Fruit fly (Drosophila melanogaster): Measurements from ENCODE around the gene CG3402.

The CG3402 gene

DNA sequence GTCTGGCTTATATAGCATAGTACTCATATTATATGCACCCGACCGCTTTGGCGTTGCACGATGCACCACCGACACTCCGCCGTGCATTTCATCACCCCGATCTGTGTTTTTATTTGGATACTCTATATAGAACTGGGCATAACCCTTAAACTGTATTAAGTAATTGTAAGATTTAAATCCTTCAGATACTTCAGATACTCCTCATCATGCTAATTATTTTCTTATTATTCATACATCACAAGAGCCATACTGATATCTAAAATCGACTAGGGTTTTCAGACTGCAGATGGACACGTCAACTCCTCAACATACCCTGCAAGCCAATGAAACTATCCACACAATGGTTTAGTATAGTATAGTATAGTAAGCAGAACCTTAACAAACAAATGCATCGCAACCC lies 29.1 kb downstream of the CG3402 start (continued):
- TF ChIP-seq Hr78 (GFP tag; optimal IDR thresholded peaks at IDR 0.05) = no peak
- no peak for TF ChIP-seq CG1024 (GFP tag; IDR thresholded peaks at IDR 0.05)
- TF ChIP-seq mld (GFP tag; IDR thresholded peaks at IDR 0.05; ENCODE audit: partially characterized antibody) = no peak
- peak; percentile 2 for TF ChIP-seq CG8388 (GFP tag; optimal IDR thresholded peaks at IDR 0.05)
- TF ChIP-seq lmd (GFP tag; IDR thresholded peaks at IDR 0.05) = peak; percentile 42; the same call in 1 of the 2 replicates
- no peak for TF ChIP-seq E2f2 (GFP tag; IDR thresholded peaks at IDR 0.05)
- TF ChIP-seq CG6654 (GFP tag; optimal IDR thresholded peaks at IDR 0.05) = no peak
- TF ChIP-seq CG30431 (GFP tag; optimal IDR thresholded peaks at IDR 0.05) = no peak
- no peak for TF ChIP-seq exex (tag; optimal IDR thresholded peaks at IDR 0.05)
- TF ChIP-seq Nf-YB (GFP tag; optimal IDR thresholded peaks at IDR 0.05) = no peak
- no peak for TF ChIP-seq CG9932 (GFP tag; IDR thresholded peaks at IDR 0.05)
- TF ChIP-seq CG15696 (tag; optimal IDR thresholded peaks at IDR 0.05) = no peak
- no peak for TF ChIP-seq CG30403 (GFP tag; optimal IDR thresholded peaks at IDR 0.05)
- TF ChIP-seq ssp (GFP tag; IDR thresholded peaks at IDR 0.05) = peak; percentile 28
- no peak for TF ChIP-seq amos (GFP tag; IDR thresholded peaks at IDR 0.05; ENCODE audit: partially characterized antibody)
- no peak for TF ChIP-seq mam (GFP tag; optimal IDR thresholded peaks at IDR 0.05)
- no peak for TF ChIP-seq hb (GFP tag; IDR thresholded peaks at IDR 0.05; ENCODE audit: partially characterized antibody)
- no peak for TF ChIP-seq CG14050 (GFP tag; IDR thresholded peaks at IDR 0.05)
- no peak for TF ChIP-seq Dip3 (GFP tag; optimal IDR thresholded peaks at IDR 0.05)
- TF ChIP-seq CG31365 (tag; optimal IDR thresholded peaks at IDR 0.05) = no peak
- TF ChIP-seq Hsf (GFP tag; optimal IDR thresholded peaks at IDR 0.05) = no peak
- TF ChIP-seq hth (optimal IDR thresholded peaks at IDR 0.05) = no peak
- TF ChIP-seq sens (GFP tag) = peak; percentile 92
- no peak for TF ChIP-seq CG12219 (GFP tag; optimal IDR thresholded peaks at IDR 0.05)
- no peak for TF ChIP-seq Antp (GFP tag; optimal IDR thresholded peaks at IDR 0.05)
- no peak for TF ChIP-seq gfzf (GFP tag; optimal IDR thresholded peaks at IDR 0.05)
- no peak for TF ChIP-seq sug (tag; optimal IDR thresholded peaks at IDR 0.05)
- no peak for TF ChIP-seq cas (GFP tag; IDR thresholded peaks at IDR 0.05)
- no peak for TF ChIP-seq Awh (GFP tag; IDR thresholded peaks at IDR 0.05)
- no peak for TF ChIP-seq bcd (GFP tag; optimal IDR thresholded peaks at IDR 0.05)
- no peak for TF ChIP-seq Max (GFP tag; optimal IDR thresholded peaks at IDR 0.05)
- no peak for TF ChIP-seq tap (tag; optimal IDR thresholded peaks at IDR 0.05)
- no peak for TF ChIP-seq fru (optimal IDR thresholded peaks at IDR 0.05)
- TF ChIP-seq Hand (GFP tag; optimal IDR thresholded peaks at IDR 0.05) = no peak
- TF ChIP-seq lab (GFP tag; optimal IDR thresholded peaks at IDR 0.05) = no peak
- peak; percentile 3 for TF ChIP-seq NC2α (GFP tag; optimal IDR thresholded peaks at IDR 0.05)
- no peak for TF ChIP-seq en (GFP tag; optimal IDR thresholded peaks at IDR 0.05)
- no peak for TF ChIP-seq abd-A (tag; optimal IDR thresholded peaks at IDR 0.05)
- no peak for TF ChIP-seq bigmax (GFP tag; optimal IDR thresholded peaks at IDR 0.05)
- TF ChIP-seq twi (tag; optimal IDR thresholded peaks at IDR 0.05) = no peak
- no peak for TF ChIP-seq CG15514 (GFP tag; optimal IDR thresholded peaks at IDR 0.05)
- TF ChIP-seq D19A (tag; optimal IDR thresholded peaks at IDR 0.05) = peak; percentile 92
- no peak for TF ChIP-seq Atf6 (GFP tag; IDR thresholded peaks at IDR 0.05)
- TF ChIP-seq CG8944 (GFP tag; optimal IDR thresholded peaks at IDR 0.05) = no peak
- no peak; the same call in 2 of the 3 replicates for TF ChIP-seq croc (GFP tag; conservative IDR thresholded peaks at IDR 0.05)
- no peak for TF ChIP-seq rib (GFP tag; IDR thresholded peaks at IDR 0.05)
- peak; percentile 43 for TF ChIP-seq CG10979 (tag; optimal IDR thresholded peaks at IDR 0.05)
- peak; percentile 71 for TF ChIP-seq CG18262 (tag; optimal IDR thresholded peaks at IDR 0.05)
- no peak for TF ChIP-seq Sry-δ (GFP tag; optimal IDR thresholded peaks at IDR 0.05)
- TF ChIP-seq odd (GFP tag; optimal IDR thresholded peaks at IDR 0.05) = no peak
- TF ChIP-seq NFAT (GFP tag; IDR thresholded peaks at IDR 0.05) = no peak
- no peak for TF ChIP-seq unc-4 (GFP tag; IDR thresholded peaks at IDR 0.05; ENCODE audit: partially characterized antibody)

Data from whole organism, embryonic.